Worm (Caenorhabditis elegans): Measurements from ENCODE around the gene Y39A1C.1.

- TF ChIP-seq elt-2 (tag; optimal IDR thresholded peaks at IDR 0.05) (no peak), nfya-1 (tag; optimal IDR thresholded peaks at IDR 0.05) (peak; percentile 10), dve-1 (tag; optimal IDR thresholded peaks at IDR 0.05) (no peak), zip-5 (tag; optimal IDR thresholded peaks at IDR 0.05) (no peak), ama-1 (optimal IDR thresholded peaks at IDR 0.05) (no peak), eyg-1 (tag; optimal IDR thresholded peaks at IDR 0.05) (no peak), odd-2 (tag; optimal IDR thresholded peaks at IDR 0.05) (no peak), nhr-11 (tag; optimal IDR thresholded peaks at IDR 0.05) (no peak), tbx-2 (tag; optimal IDR thresholded peaks at IDR 0.05) (no peak), ceh-18 (tag; optimal IDR thresholded peaks at IDR 0.05) (no peak), fkh-6 (tag; optimal IDR thresholded peaks at IDR 0.05) (no peak)
These were observed 40.7 kb downstream of the Y39A1C.1 start, which contains the start of gene com-1 for ce11 chrIII:10895817-10896413.

Data from whole organism, late embryonic.